Worm (Caenorhabditis elegans) whole organism, L3 larva: ENCODE data around the gene fipr-25.

Experiments
- R02D3.7 ChIP-seq: fragments of 150-350 bp; optimal IDR thresholded peaks from 2 replicates; lab custom pipeline; 2014; ENCODE audit warnings: missing biosample characterization, missing genetic modification characterization
- ZK546.5 ChIP-seq: sonication (generic microtip); optimal IDR thresholded peaks from 2 replicates; lab custom pipeline; 2017; ENCODE audit warnings: missing biosample characterization, missing genetic modification characterization
- aly-2 ChIP-seq: fragments of 150-350 bp; optimal IDR thresholded peaks from 2 replicates; lab custom pipeline; 2014; ENCODE audit warnings: missing biosample characterization, missing genetic modification characterization
- ama-1 ChIP-seq: fragments of 150-350 bp; optimal IDR thresholded peaks from 2 replicates; lab custom pipeline; 2018
- ceh-16 ChIP-seq: sonication (generic microtip); optimal IDR thresholded peaks from 2 replicates; lab custom pipeline; 2017; ENCODE audit warnings: missing biosample characterization, missing genetic modification characterization
- ceh-82 ChIP-seq: fragments of 150-350 bp; optimal IDR thresholded peaks from 2 replicates; lab custom pipeline; 2014; ENCODE audit warnings: missing biosample characterization, missing genetic modification characterization
- egl-27 ChIP-seq: sonication (generic microtip); optimal IDR thresholded peaks from 4 replicates; lab custom pipeline; 2017; ENCODE audit warnings: missing biosample characterization, missing genetic modification reagents, missing genetic modification characterization
- egl-5 ChIP-seq: fragments of 150-350 bp; optimal IDR thresholded peaks from 2 replicates; lab custom pipeline; 2017; ENCODE audit warnings: missing biosample characterization, missing genetic modification reagents, missing genetic modification characterization, inconsistent platforms
- elt-1 ChIP-seq: fragments of 150-350 bp; optimal IDR thresholded peaks from 2 replicates; lab custom pipeline; 2014; ENCODE audit warnings: missing biosample characterization, missing genetic modification characterization
- elt-2 ChIP-seq: sonication (generic microtip); optimal IDR thresholded peaks from 2 replicates; lab custom pipeline; 2016; ENCODE audit warnings: missing genetic modification reagents, mild to moderate bottlenecking, missing genetic modification characterization, missing compliant biosample characterization
- elt-3 ChIP-seq, 3 experiments: fragments of 150-350 bp in 1 of 3; sonication (generic microtip) in 2 of 3; optimal IDR thresholded peaks; 2 replicates in 2 of 3; 4 replicates in 1 of 3; lab custom pipeline; 2014 to 2017; ENCODE audit warnings: missing biosample characterization in 3 of 3, missing genetic modification characterization in 3 of 3
- fkh-10 ChIP-seq: sonication (generic microtip); optimal IDR thresholded peaks from 2 replicates; lab custom pipeline; 2017; ENCODE audit warnings: missing biosample characterization, missing genetic modification reagents, missing genetic modification characterization
- fkh-2 ChIP-seq: fragments of 150-350 bp; optimal IDR thresholded peaks from 2 replicates; lab custom pipeline; 2014; ENCODE audit warnings: missing biosample characterization, missing genetic modification reagents, missing genetic modification characterization
- fos-1 ChIP-seq: fragments of 150-350 bp; optimal IDR thresholded peaks from 2 replicates; lab custom pipeline; 2014; ENCODE audit warnings: missing biosample characterization, missing genetic modification characterization
- hmg-11 ChIP-seq: sonication (generic microtip); optimal IDR thresholded peaks from 2 replicates; lab custom pipeline; 2016; ENCODE audit warnings: missing genetic modification characterization, missing compliant biosample characterization
- jun-1 ChIP-seq: fragments of 150-350 bp; optimal IDR thresholded peaks from 2 replicates; lab custom pipeline; 2014; ENCODE audit warnings: missing biosample characterization, missing genetic modification reagents, missing genetic modification characterization
- lin-39 ChIP-seq: fragments of 150-350 bp; optimal IDR thresholded peaks from 2 replicates; lab custom pipeline; 2018; ENCODE audit warnings: missing biosample characterization, missing genetic modification reagents, missing genetic modification characterization
- nfya-1 ChIP-seq: sonication (generic microtip); optimal IDR thresholded peaks from 2 replicates; lab custom pipeline; 2017; ENCODE audit warnings: missing genetic modification characterization, mild to moderate bottlenecking, missing compliant biosample characterization, antibody characterized with exemption, moderate library complexity; ENCODE audit not compliant: insufficient read depth
- nhr-11 ChIP-seq: fragments of 150-350 bp; optimal IDR thresholded peaks from 2 replicates; lab custom pipeline; 2014; ENCODE audit warnings: missing biosample characterization, missing genetic modification characterization
- nhr-23 ChIP-seq: fragments of 150-350 bp; optimal IDR thresholded peaks from 2 replicates; lab custom pipeline; 2014; ENCODE audit warnings: missing biosample characterization, missing genetic modification reagents, missing genetic modification characterization
- nhr-25 ChIP-seq: sonication (generic microtip); optimal IDR thresholded peaks from 2 replicates; lab custom pipeline; 2017; ENCODE audit warnings: missing biosample characterization, missing genetic modification characterization
- nhr-28 ChIP-seq: fragments of 150-350 bp; optimal IDR thresholded peaks from 2 replicates; lab custom pipeline; 2014; ENCODE audit warnings: missing biosample characterization, missing genetic modification characterization
- nhr-67 ChIP-seq: fragments of 150-350 bp; optimal IDR thresholded peaks from 2 replicates; lab custom pipeline; 2014; ENCODE audit warnings: missing biosample characterization, missing genetic modification characterization
- nhr-76 ChIP-seq: fragments of 150-350 bp; sonication (generic microtip); optimal IDR thresholded peaks from 5 replicates; lab custom pipeline; 2014; ENCODE audit warnings: missing biosample characterization, missing genetic modification characterization
- nhr-77 ChIP-seq: fragments of 150-350 bp; optimal IDR thresholded peaks from 2 replicates; lab custom pipeline; 2014; ENCODE audit warnings: missing biosample characterization, missing genetic modification characterization
- pha-4 ChIP-seq: fragments of 150-350 bp; optimal IDR thresholded peaks from 2 replicates; lab custom pipeline; 2014; ENCODE audit warnings: missing biosample characterization, missing genetic modification reagents, missing genetic modification characterization
- sea-2 ChIP-seq: fragments of 150-350 bp; sonication (generic microtip); optimal IDR thresholded peaks from 4 replicates; lab custom pipeline; 2014; ENCODE audit warnings: missing biosample characterization, missing genetic modification reagents, missing genetic modification characterization
- snpc-4 ChIP-seq: fragments of 150-350 bp; optimal IDR thresholded peaks from 2 replicates; lab custom pipeline; 2014; ENCODE audit warnings: missing biosample characterization, missing genetic modification characterization
- tbx-2 ChIP-seq: sonication (generic microtip); optimal IDR thresholded peaks from 2 replicates; lab custom pipeline; 2016; ENCODE audit warnings: mild to moderate bottlenecking, missing genetic modification characterization, missing compliant biosample characterization
- unc-62 ChIP-seq: fragments of 150-350 bp; sonication (generic microtip); optimal IDR thresholded peaks from 4 replicates; lab custom pipeline; 2014; ENCODE audit warnings: missing biosample characterization, missing genetic modification reagents, missing genetic modification characterization
- zag-1 ChIP-seq: fragments of 150-350 bp; optimal IDR thresholded peaks from 2 replicates; lab custom pipeline; 2014; ENCODE audit warnings: missing biosample characterization, missing genetic modification characterization
- ztf-11 ChIP-seq: fragments of 150-350 bp; optimal IDR thresholded peaks from 2 replicates; lab custom pipeline; 2014; ENCODE audit warnings: missing biosample characterization, missing genetic modification characterization
- ztf-4 ChIP-seq: fragments of 150-350 bp; optimal IDR thresholded peaks from 2 replicates; lab custom pipeline; 2014; ENCODE audit warnings: missing biosample characterization, missing genetic modification characterization

fipr-25 gene

DNA sequence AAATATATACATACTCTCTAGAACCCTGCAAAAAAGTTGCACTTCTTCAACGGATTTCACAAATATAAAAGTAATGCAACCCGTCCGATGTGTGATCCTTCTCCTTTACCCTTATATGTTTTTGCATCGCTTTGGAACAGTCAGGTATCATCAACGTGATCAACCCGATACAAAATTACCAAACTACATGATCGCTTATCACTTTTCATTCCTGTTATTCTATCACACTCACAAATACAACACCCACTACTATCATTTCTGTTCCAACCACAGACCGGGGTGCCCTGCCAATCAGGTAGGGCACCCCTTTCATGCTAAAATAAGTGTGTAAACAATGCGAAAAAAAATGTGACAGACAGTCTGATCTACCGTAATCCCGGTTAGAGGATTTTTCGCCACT, 9.8 kb downstream of the fipr-25 start:
- TF ChIP-seq nhr-77 (no peak), elt-2 (tag; lab: Kevin White, UChicago) (no peak), nhr-76 (tag; lab: Kevin White, UChicago) (peak; percentile 85)

DNA sequence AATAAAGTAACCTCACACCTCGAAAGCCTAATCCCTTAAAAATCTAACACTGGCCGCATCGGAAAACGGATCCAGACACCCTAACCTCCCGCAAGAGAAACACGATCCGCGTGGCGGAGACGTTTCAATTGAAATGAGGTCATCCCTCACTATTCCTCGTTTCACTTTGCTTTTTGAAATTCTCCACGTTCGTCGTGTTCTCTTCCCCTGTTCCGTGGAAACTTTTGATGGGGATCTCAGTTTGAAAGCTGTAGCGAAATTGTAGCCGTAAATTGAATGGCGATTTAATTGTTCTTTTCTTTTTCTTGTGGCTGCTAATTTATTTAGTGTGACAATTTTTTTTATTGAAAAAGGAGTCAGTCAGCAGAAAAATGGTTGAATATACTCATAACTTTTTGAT, 11.6 kb downstream of the fipr-25 start:
- no peak for TF ChIP-seq ceh-16 (tag; lab: Kevin White, UChicago)
- no peak for TF ChIP-seq elt-2 (tag; lab: Kevin White, UChicago)
- TF ChIP-seq tbx-2 (tag; lab: Kevin White, UChicago) = no peak
- TF ChIP-seq nhr-67 = no peak
- no peak for TF ChIP-seq egl-27 (tag; lab: Kevin White, UChicago)
- TF ChIP-seq nhr-25 (tag; lab: Kevin White, UChicago) = no peak

DNA sequence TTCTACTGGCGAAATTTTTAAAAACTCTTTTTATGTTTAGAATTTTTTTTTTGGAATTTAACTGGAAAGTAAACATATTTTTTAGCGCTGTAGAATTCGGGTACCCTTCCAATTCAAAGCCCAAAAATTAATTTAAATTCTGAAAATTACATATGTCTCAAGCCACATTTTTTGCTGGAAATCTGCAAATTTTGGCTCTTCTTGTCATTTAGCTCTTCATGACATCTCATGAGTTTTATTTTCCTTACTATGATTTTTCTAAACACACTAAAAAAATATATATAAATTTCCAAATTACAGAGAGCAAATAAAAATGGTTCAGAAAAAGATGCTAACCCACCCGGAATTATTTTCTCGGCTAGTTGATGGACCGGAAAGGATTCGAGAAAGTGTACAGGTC, 12.0 kb downstream of the fipr-25 start, which contains the start of gene acs-3:
Gene acs-3 (plus strand): TSS at position 301 of the 400 bp plus-strand sequence.
- TF ChIP-seq elt-1 (tag; lab: Kevin White, UChicago) (no peak), ceh-82 (tag; lab: Kevin White, UChicago) (no peak), ztf-4 (tag; lab: Kevin White, UChicago) (no peak), elt-3 (tag; optimal IDR thresholded peaks at IDR 0.05; lab: Kevin White, UChicago) (no peak), fkh-10 (GFP tag; lab: Kevin White, UChicago) (no peak), zag-1 (no peak), ceh-16 (tag; lab: Kevin White, UChicago) (no peak), lin-39 (tag; lab: Kevin White, UChicago) (no peak), fkh-2 (tag; lab: Kevin White, UChicago) (no peak), elt-2 (tag; lab: Kevin White, UChicago) (no peak), fos-1 (tag; lab: Kevin White, UChicago) (no peak), unc-62 (GFP tag; lab: Kevin White, UChicago) (no peak), nhr-76 (tag; lab: Kevin White, UChicago) (no peak), nhr-11 (tag; lab: Kevin White, UChicago) (no peak), nfya-1 (tag; lab: Kevin White, UChicago) (no peak), nhr-23 (no peak), nhr-67 (no peak), aly-2 (no peak)

DNA sequence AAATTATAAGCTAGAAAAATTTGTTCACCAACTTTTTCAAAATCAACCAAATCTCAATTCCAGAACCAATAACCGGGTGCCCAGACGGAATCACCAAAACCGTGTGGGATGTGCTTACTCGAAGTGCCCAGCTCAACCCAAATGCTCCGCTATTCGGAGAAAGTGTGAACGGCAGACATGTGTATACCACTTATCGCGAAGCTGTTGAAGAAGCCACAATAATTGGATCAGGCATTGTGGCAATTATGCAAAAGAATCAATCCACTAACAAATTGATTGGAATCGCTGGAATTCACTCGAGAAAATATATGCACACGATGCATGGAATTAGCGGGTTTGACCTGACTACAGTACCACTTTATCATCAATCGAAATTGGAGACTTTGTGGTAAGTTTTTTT, 12.5 kb downstream of the fipr-25 start:
- TF ChIP-seq R02D3.7 (tag; lab: Kevin White, UChicago) (no peak), nhr-28 (tag; lab: Kevin White, UChicago) (no peak), ama-1 (lab: Kevin White, UChicago) (no peak), elt-3 (tag; optimal IDR thresholded peaks at IDR 0.05; lab: Kevin White, UChicago) (no peak), ZK546.5 (tag; lab: Kevin White, UChicago) (no peak), aly-2 (no peak), nhr-25 (tag; lab: Kevin White, UChicago) (no peak), snpc-4 (tag; lab: Kevin White, UChicago) (no peak), sea-2 (GFP tag; lab: Kevin White, UChicago) (no peak), hmg-11 (no peak), ztf-11 (no peak), jun-1 (tag; lab: Kevin White, UChicago) (no peak), lin-39 (tag; lab: Kevin White, UChicago) (no peak), fkh-2 (tag; lab: Kevin White, UChicago) (no peak), ztf-4 (tag; lab: Kevin White, UChicago) (no peak), nhr-67 (no peak), fos-1 (tag; lab: Kevin White, UChicago) (no peak), egl-5 (tag; lab: Kevin White, UChicago) (no peak), pha-4 (tag; lab: Kevin White, UChicago) (no peak), ceh-16 (tag; lab: Kevin White, UChicago) (no peak)

DNA sequence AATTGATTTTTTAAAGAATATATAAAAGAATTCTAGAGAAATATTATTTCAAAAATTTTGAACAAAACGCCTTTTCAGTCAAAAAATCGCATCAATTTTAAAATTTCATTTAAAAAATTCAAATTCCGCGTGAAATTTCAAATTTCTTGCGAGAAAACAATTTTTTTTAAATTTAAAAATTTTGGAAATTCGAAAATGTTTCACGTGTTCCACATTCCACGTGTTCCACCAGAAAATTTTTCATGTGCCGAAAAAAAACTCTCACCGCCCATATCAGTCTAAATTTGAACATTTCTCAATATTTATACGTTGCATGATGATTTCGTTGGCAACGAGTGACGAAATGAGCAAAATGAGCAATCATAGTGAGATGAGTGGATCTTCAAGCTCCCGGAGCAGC, 17.8 kb downstream of the fipr-25 start, which contains the start of gene fbxa-201:
Gene fbxa-201 (plus strand): TSS at position 301 of the 400 bp plus-strand sequence.
- TF ChIP-seq nhr-76 (tag; lab: Kevin White, UChicago) (no peak), jun-1 (tag; lab: Kevin White, UChicago) (no peak), zag-1 (no peak)
- TF ChIP-seq, all 47 proteins: peak for 0
